Worm (Caenorhabditis elegans) whole organism, L4 larva: ENCODE results near the gene nspg-6.

Experiments
- ZK546.5 ChIP-seq, 2 experiments: sonication (generic microtip); optimal IDR thresholded peaks; 2 replicates each; lab custom pipeline; 2017; ENCODE audit warnings: missing biosample characterization in 2 of 2, missing genetic modification characterization in 2 of 2
- aly-2 ChIP-seq: sonication (generic microtip); optimal IDR thresholded peaks from 2 replicates; lab custom pipeline; 2018; ENCODE audit warnings: missing biosample characterization, missing genetic modification characterization
- ama-1 ChIP-seq: fragments of 150-350 bp; optimal IDR thresholded peaks from 2 replicates; lab custom pipeline; 2014; ENCODE audit warnings: inconsistent platforms, mixed read lengths
- cey-2 ChIP-seq: sonication (generic microtip); optimal IDR thresholded peaks from 3 replicates; lab custom pipeline; 2017; ENCODE audit warnings: missing genetic modification characterization, mild to moderate bottlenecking, missing compliant biosample characterization, antibody characterized with exemption, borderline replicate concordance; ENCODE audit not compliant: insufficient read depth
- daf-19 ChIP-seq: fragments of 200-800 bp; sonication (Bioruptor generic); conservative IDR thresholded peaks from 2 replicates; pipeline ENCODE4 v1.3.6; 2022; ENCODE audit warnings: missing genetic modification characterization, missing compliant biosample characterization
- gei-8 ChIP-seq: fragments of 200-800 bp; sonication (Bioruptor generic); optimal IDR thresholded peaks from 2 replicates; lab custom pipeline; 2018; ENCODE audit warnings: mild to moderate bottlenecking, missing genetic modification characterization, missing compliant biosample characterization
- hif-1 ChIP-seq, 2 experiments: sonication (generic microtip); optimal IDR thresholded peaks; 2 replicates each; lab custom pipeline; 2016 to 2017; ENCODE audit warnings: missing compliant biosample characterization in 2 of 2, missing genetic modification characterization in 2 of 2, missing genetic modification reagents in 2 of 2, missing genotype in 2 of 2, mild to moderate bottlenecking in 1 of 2
- hlh-30 ChIP-seq: sonication (generic microtip); optimal IDR thresholded peaks from 2 replicates; lab custom pipeline; 2017; ENCODE audit warnings: antibody characterized with exemption, mild to moderate bottlenecking, missing genetic modification characterization, missing compliant biosample characterization; ENCODE audit not compliant: insufficient read depth
- jun-1 ChIP-seq: fragments of 150-350 bp; optimal IDR thresholded peaks from 2 replicates; lab custom pipeline; 2014; ENCODE audit warnings: missing biosample characterization, missing genetic modification reagents, missing genetic modification characterization
- nhr-111 ChIP-seq: fragments of 200-800 bp; sonication (Bioruptor generic); optimal IDR thresholded peaks from 2 replicates; lab custom pipeline; 2018; ENCODE audit warnings: mild to moderate bottlenecking, missing genetic modification characterization, missing compliant biosample characterization
- nhr-237 ChIP-seq: sonication (generic microtip); optimal IDR thresholded peaks from 2 replicates; lab custom pipeline; 2017; ENCODE audit warnings: missing biosample characterization, missing genetic modification characterization
- snpc-4 ChIP-seq: fragments of 150-350 bp; optimal IDR thresholded peaks from 2 replicates; lab custom pipeline; 2014; ENCODE audit warnings: missing biosample characterization, missing genetic modification characterization
- tag-97 ChIP-seq: fragments of 200-800 bp; sonication (Bioruptor generic); IDR thresholded peaks from 2 replicates; pipeline ENCODE4 v1.3.6; 2022; ENCODE audit warnings: missing genetic modification characterization, missing compliant biosample characterization
- zag-1 ChIP-seq: fragments of 150-350 bp; optimal IDR thresholded peaks from 2 replicates; lab custom pipeline; 2014; ENCODE audit warnings: missing biosample characterization, missing genetic modification characterization

DNA sequence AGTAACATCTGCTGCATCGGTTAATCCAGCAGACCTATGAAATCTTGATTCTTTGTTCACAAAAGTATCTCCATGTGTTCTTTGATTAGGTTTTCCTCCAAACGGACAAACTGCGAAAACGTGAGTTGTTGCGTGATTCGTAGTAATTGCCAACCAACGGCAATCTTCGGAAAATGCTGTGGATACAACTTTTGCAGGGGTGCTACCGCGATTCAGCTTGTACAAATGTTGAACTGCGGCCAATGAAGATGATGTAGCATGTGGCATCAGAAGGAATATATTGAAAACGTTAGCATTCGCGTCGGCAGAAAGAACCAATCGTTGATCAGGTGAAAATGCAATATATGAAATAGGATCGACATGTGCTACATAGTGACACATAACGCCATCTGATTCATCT is 16.9 kb upstream of the nspg-6 start:
- TF ChIP-seq snpc-4 (no peak), daf-19 (GFP tag; lab: Robert Waterston, UW) (no peak), ZK546.5 (tag; optimal IDR thresholded peaks at IDR 0.05; lab: Kevin White, UChicago) (no peak), nhr-237 (tag; lab: Kevin White, UChicago) (no peak), zag-1 (tag; lab: Kevin White, UChicago) (no peak), gei-8 (no peak), jun-1 (tag; lab: Kevin White, UChicago) (no peak), hlh-30 (tag; lab: Kevin White, UChicago) (no peak), tag-97 (GFP tag; lab: Robert Waterston, UW) (no peak), aly-2 (tag; lab: Kevin White, UChicago) (no peak), ama-1 (lab: Kevin White, UChicago) (no peak), hif-1 (tag; optimal IDR thresholded peaks at IDR 0.05; lab: Kevin White, UChicago) (no peak), nhr-111 (GFP tag; lab: Kevin White, UChicago) (no peak), cey-2 (tag; lab: Kevin White, UChicago) (no peak)
